Fruit fly (Drosophila melanogaster) whole organism, pupa: ENCODE results near the gene Uros1.

Experiments used
- CG10348 ChIP-seq: fragments of 200-800 bp; sonication (Bioruptor generic); IDR thresholded peaks from 2 replicates; pipeline ENCODE4 v1.3.6; 2022; ENCODE audit warnings: missing biosample characterization, missing genetic modification characterization
- CG12605 ChIP-seq: fragments of 200-800 bp; sonication (Bioruptor generic); IDR thresholded peaks from 2 replicates; pipeline ENCODE4 v1.3.6; 2022; ENCODE audit warnings: missing biosample characterization, missing genetic modification characterization
- CG13204 ChIP-seq: fragments of 200-800 bp; sonication (Bioruptor generic); optimal IDR thresholded peaks from 2 replicates; lab custom pipeline; 2018; ENCODE audit warnings: missing biosample characterization, mild to moderate bottlenecking, missing genetic modification characterization, moderate library complexity
- CG14655 ChIP-seq: fragments of 200-800 bp; sonication (Bioruptor generic); optimal IDR thresholded peaks from 3 replicates; lab custom pipeline; 2017; ENCODE audit warnings: mild to moderate bottlenecking, missing biosample characterization, missing genetic modification reagents, missing genetic modification characterization
- CG15710 ChIP-seq: fragments of 200-800 bp; sonication (Bioruptor generic); optimal IDR thresholded peaks from 2 replicates; lab custom pipeline; 2018; ENCODE audit warnings: missing biosample characterization, mild to moderate bottlenecking, missing genetic modification characterization, moderate library complexity
- CG17806 ChIP-seq: fragments of 200-800 bp; sonication (Bioruptor generic); optimal IDR thresholded peaks from 2 replicates; lab custom pipeline; 2018; ENCODE audit warnings: missing biosample characterization, mild to moderate bottlenecking, missing genetic modification characterization, moderate library complexity
- CG32121 ChIP-seq: fragments of 200-800 bp; sonication (Bioruptor generic); IDR thresholded peaks from 2 replicates; pipeline ENCODE4 v1.3.6; 2022; ENCODE audit warnings: missing biosample characterization, missing genetic modification characterization
- CG34367 ChIP-seq: fragments of 200-800 bp; sonication (Bioruptor generic); optimal IDR thresholded peaks from 2 replicates; lab custom pipeline; 2018; ENCODE audit warnings: missing biosample characterization, mild to moderate bottlenecking, missing genetic modification characterization
- CG4496 ChIP-seq: fragments of 200-800 bp; sonication (Bioruptor generic); IDR thresholded peaks from 3 replicates; pipeline ENCODE4 v1.3.6; 2022; ENCODE audit warnings: missing biosample characterization, missing genetic modification characterization
- CG8159 ChIP-seq: fragments of 200-800 bp; sonication (Bioruptor generic); optimal IDR thresholded peaks from 3 replicates; lab custom pipeline; 2018; ENCODE audit warnings: missing biosample characterization, mild to moderate bottlenecking, missing genetic modification characterization, moderate library complexity
- CG8301 ChIP-seq: fragments of 200-800 bp; sonication (Bioruptor generic); optimal IDR thresholded peaks from 2 replicates; lab custom pipeline; 2018; ENCODE audit warnings: missing biosample characterization, mild to moderate bottlenecking, missing genetic modification characterization
- CG9948 ChIP-seq: fragments of 200-800 bp; sonication (Bioruptor generic); optimal IDR thresholded peaks from 2 replicates; lab custom pipeline; 2018; ENCODE audit warnings: missing biosample characterization, mild to moderate bottlenecking, missing genetic modification characterization, moderate library complexity
- D1 ChIP-seq: fragments of 200-800 bp; sonication (Bioruptor generic); optimal IDR thresholded peaks from 2 replicates; lab custom pipeline; 2018; ENCODE audit warnings: missing biosample characterization, mild to moderate bottlenecking, missing genetic modification characterization, moderate library complexity
- EcR ChIP-seq: fragments of 200-800 bp; sonication (Bioruptor generic); optimal IDR thresholded peaks from 3 replicates; lab custom pipeline; 2019; ENCODE audit warnings: missing biosample characterization, missing genetic modification characterization, mild to moderate bottlenecking, moderate library complexity, missing genetic modification reagents
- Ets98B ChIP-seq: fragments of 200-800 bp; sonication (Bioruptor generic); IDR thresholded peaks from 2 replicates; pipeline ENCODE4 v1.3.6; 2022; ENCODE audit warnings: missing biosample characterization, missing genetic modification characterization
- Pif1A ChIP-seq: fragments of 200-800 bp; sonication (Bioruptor generic); optimal IDR thresholded peaks from 3 replicates; lab custom pipeline; 2016; ENCODE audit warnings: missing biosample characterization, missing genetic modification characterization
- Pif1B ChIP-seq: fragments of 200-800 bp; sonication (Bioruptor generic); optimal IDR thresholded peaks from 3 replicates; lab custom pipeline; 2016; ENCODE audit warnings: missing biosample characterization, missing genetic modification characterization
- Snoo ChIP-seq: fragments of 200-800 bp; sonication (Bioruptor generic); optimal IDR thresholded peaks from 3 replicates; lab custom pipeline; 2017; ENCODE audit warnings: missing biosample characterization, mild to moderate bottlenecking, missing genetic modification characterization, inconsistent platforms
- fd96Ca ChIP-seq: fragments of 200-800 bp; sonication (Bioruptor generic); IDR thresholded peaks from 3 replicates; pipeline ENCODE4 v1.3.6; 2022; ENCODE audit warnings: missing biosample characterization, missing genetic modification characterization
- gl ChIP-seq: fragments of 200-800 bp; sonication (Bioruptor generic); optimal IDR thresholded peaks from 2 replicates; lab custom pipeline; 2018; ENCODE audit warnings: missing biosample characterization, mild to moderate bottlenecking, missing genetic modification characterization
- rn ChIP-seq: fragments of 200-800 bp; sonication (Bioruptor generic); IDR thresholded peaks from 2 replicates; pipeline ENCODE4 v1.3.6; 2022; ENCODE audit warnings: missing biosample characterization, missing genetic modification characterization

Gene Uros1

DNA sequence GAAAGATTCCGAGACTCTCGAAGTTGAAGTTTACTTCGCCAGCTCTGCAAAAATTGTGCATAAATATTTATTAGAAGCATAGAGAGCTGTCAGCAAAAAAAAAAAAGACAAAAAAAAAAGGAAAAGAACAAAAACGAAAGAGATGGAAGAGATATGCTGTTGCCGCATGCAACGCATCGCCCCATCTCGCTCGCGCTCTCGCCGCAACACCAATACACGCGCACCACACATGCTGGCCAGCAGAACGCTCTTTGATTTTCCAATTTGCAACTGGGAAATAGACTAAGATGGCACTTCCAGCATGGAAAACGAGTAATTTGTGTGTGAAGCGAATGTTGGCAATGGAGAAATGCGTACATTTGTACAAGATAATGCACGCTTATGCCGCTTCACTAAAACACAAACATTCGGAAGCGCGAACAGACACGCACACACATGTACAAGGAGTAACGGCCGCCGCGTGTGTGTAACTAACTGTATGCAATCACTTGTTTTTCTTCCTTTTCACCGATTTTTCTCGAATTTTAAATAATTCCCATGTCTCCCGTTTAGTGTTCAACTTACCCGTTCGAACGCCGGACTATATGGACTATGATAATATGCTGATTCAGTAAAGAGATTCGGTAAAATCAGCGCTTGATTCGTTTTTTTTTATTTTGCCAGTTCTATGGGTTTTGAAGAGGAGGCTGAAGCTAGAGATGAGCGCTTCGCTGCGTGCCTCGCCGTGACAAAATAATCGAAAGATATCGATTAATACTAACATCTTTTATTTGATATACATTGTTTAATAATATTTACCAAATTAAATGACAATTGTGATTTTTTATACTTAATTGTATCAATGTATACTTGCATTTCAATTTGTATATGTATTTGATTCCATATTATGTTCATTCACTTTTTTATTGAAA lies 5.7 kb upstream of the Uros1 start:
- TF ChIP-seq gl (tag; lab: Kevin White, UChicago) (no peak), CG14655 (GFP tag; lab: Kevin White, UChicago) (no peak), CG13204 (GFP tag; lab: Kevin White, UChicago) (no peak), Snoo (tag; lab: Kevin White, UChicago) (no peak), CG17806 (tag; lab: Kevin White, UChicago) (no peak), Pif1B (no peak), Pif1A (GFP tag; lab: Kevin White, UChicago) (no peak), D1 (tag; lab: Kevin White, UChicago) (no peak), CG9948 (tag; lab: Kevin White, UChicago) (no peak), CG8301 (tag; lab: Kevin White, UChicago) (no peak), CG32121 (GFP tag; lab: Robert Waterston, UW) (0 out of 2 replicates have a peak, but pooled peaks have one; percentile 21), fd96Ca (no peak), CG10348 (GFP tag; lab: Robert Waterston, UW) (no peak), CG8159 (tag; lab: Kevin White, UChicago) (no peak), CG15710 (tag; lab: Kevin White, UChicago) (no peak), EcR (GFP tag; lab: Kevin White, UChicago) (peak; percentile 90), rn (no peak), CG12605 (GFP tag; lab: Robert Waterston, UW) (no peak), CG4496 (GFP tag; lab: Robert Waterston, UW) (peak; percentile 66; the same call in 2 of the 3 replicates), CG34367 (tag; lab: Kevin White, UChicago) (no peak)

DNA sequence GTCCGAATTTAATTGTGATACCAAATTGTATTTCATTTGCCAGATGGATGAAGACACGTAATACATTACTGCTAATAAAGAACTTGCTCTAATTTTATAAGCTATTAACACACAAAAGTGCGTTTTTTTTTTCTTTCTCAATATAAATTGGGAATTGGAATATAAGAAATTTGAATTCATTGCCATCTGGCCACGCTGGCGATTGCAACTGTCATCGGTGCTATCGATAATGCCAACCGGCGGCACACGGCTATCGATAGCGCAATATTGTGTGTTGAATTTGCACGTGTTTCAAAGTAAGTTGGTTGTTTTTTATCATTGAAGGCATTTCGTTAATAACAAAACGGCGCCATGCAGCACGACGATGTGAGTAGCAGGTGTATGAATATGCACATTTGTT lies 1.4 kb upstream of the Uros1 start, which contains the start of gene Rbm13:
Rbm13 (plus strand) TSS at position 253 of the 400 bp plus-strand sequence.
- TF ChIP-seq CG17806 (tag; lab: Kevin White, UChicago) = no peak
- TF ChIP-seq rn = no peak
- no peak for TF ChIP-seq CG13204 (GFP tag; lab: Kevin White, UChicago)
- TF ChIP-seq Snoo (tag; lab: Kevin White, UChicago) = no peak
- no peak for TF ChIP-seq Pif1A (GFP tag; lab: Kevin White, UChicago)
- no peak for TF ChIP-seq CG10348 (GFP tag; lab: Robert Waterston, UW)
- TF ChIP-seq CG34367 (tag; lab: Kevin White, UChicago) = no peak
- no peak for TF ChIP-seq CG14655 (GFP tag; lab: Kevin White, UChicago)
- TF ChIP-seq CG9948 (tag; lab: Kevin White, UChicago) = no peak
- no peak for TF ChIP-seq CG8301 (tag; lab: Kevin White, UChicago)
- no peak for TF ChIP-seq Ets98B
- TF ChIP-seq CG4496 (GFP tag; lab: Robert Waterston, UW) = no peak
- no peak for TF ChIP-seq gl (tag; lab: Kevin White, UChicago)
- TF ChIP-seq D1 (tag; lab: Kevin White, UChicago) = no peak
- no peak for TF ChIP-seq CG15710 (tag; lab: Kevin White, UChicago)
- no peak for TF ChIP-seq Pif1B
- no peak for TF ChIP-seq CG32121 (GFP tag; lab: Robert Waterston, UW)
- TF ChIP-seq CG12605 (GFP tag; lab: Robert Waterston, UW) = no peak
- TF ChIP-seq CG8159 (tag; lab: Kevin White, UChicago) = no peak
- TF ChIP-seq EcR (GFP tag; lab: Kevin White, UChicago) = no peak

DNA sequence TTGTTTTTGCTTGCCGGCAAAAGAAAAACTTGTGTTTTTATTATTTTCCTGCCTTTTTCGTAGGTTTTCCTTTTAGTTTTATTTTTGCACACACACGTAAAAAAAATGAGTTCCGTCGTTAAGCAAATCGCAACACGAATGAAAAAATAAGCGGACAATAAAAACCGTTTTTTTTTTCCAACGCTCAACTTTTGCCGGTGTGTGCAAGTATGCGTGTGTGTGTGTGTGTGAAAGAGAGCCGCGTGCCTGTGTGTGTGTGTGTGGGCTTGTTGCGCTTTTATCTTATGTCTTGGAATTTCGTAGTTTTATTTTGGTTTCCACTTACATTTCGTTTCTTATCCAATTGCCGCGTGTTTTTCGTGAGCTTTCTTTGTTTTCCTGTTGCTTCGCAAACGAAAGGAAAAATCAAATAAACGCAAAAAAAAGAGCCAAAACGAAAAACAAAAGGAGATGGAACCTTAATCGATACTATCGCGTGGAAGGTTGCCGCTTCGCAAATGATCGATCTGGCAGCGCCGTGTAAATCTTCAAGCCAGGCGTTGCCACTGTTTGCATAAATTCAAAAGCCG lies 2.1 kb downstream of the Uros1 start, which contains the start of gene Moe:
Moe (minus strand) TSS at position 474 of the 569 bp plus-strand sequence.
- TF ChIP-seq CG8301 (tag; lab: Kevin White, UChicago) (peak; percentile 62), EcR (GFP tag; lab: Kevin White, UChicago) (peak; percentile 32), Snoo (tag; lab: Kevin White, UChicago) (peak; percentile 3), rn (peak; percentile 35), CG9948 (tag; lab: Kevin White, UChicago) (peak; percentile 48), gl (tag; lab: Kevin White, UChicago) (peak; percentile 64), CG13204 (GFP tag; lab: Kevin White, UChicago) (peak; percentile 65), CG4496 (GFP tag; lab: Robert Waterston, UW) (peak; percentile 70), CG12605 (GFP tag; lab: Robert Waterston, UW) (peak; percentile 77), CG15710 (tag; lab: Kevin White, UChicago) (peak; percentile 55), fd96Ca (0 out of 3 replicates have a peak, but pooled peaks have one; percentile 51), CG34367 (tag; lab: Kevin White, UChicago) (peak; percentile 62), CG17806 (tag; lab: Kevin White, UChicago) (peak; percentile 39), Pif1B (peak; percentile 51), CG32121 (GFP tag; lab: Robert Waterston, UW) (peak; percentile 82), CG10348 (GFP tag; lab: Robert Waterston, UW) (no peak), Pif1A (GFP tag; lab: Kevin White, UChicago) (peak; percentile 70), CG8159 (tag; lab: Kevin White, UChicago) (peak; percentile 57), Ets98B (peak; percentile 40), CG14655 (GFP tag; lab: Kevin White, UChicago) (peak; percentile 76), D1 (tag; lab: Kevin White, UChicago) (no peak)
- TF ChIP-seq, all 21 proteins: peak for 19
